Worm (Caenorhabditis elegans): ENCODE data around the gene F47B10.3.

Gene F47B10.3

DNA sequence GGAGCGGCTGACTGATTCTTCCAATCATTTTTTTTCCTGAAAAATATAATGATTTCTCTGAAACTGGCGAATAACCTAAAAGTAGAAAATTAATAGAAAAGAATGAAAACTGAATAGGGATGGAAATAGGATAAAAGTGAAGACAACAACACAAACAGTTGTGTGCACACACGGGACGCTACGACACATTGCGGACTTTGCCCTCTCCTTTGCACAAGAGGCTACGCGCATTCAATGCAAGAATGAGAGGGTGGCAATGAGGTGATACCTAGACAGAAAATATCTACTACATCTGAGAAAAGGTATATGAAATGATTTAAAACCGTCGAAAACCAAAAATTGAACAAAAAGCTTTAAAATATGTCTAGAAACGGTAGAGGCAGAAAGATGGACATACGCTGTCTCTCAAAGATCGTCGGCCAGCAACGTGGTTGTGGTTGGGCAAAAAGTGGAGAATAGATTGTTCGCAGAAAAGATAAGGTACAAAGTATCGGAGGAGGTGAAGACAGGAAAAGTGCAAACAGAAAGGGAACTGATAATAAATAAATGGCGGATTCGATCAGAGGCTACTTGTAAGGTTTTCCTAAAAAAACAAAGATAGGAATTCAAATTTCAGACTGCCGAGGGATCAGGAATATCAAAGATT, 8.2 kb downstream of the F47B10.3 start, which contains the start of gene suca-1 (continued):
- TF ChIP-seq dve-1 (tag; optimal IDR thresholded peaks at IDR 0.05; ENCODE audit: insufficient read depth) (peak; percentile 21), ztf-11 (tag; optimal IDR thresholded peaks at IDR 0.05) (no peak), snpc-4 (tag; optimal IDR thresholded peaks at IDR 0.05) (no peak), hlh-30 (tag; optimal IDR thresholded peaks at IDR 0.05; ENCODE audit: insufficient read depth) (peak; percentile 31), D1046.2 (GFP tag; IDR thresholded peaks at IDR 0.05) (no peak), ces-1 (GFP tag; optimal IDR thresholded peaks at IDR 0.05) (no peak), nhr-28 (tag; optimal IDR thresholded peaks at IDR 0.05) (peak; percentile 36), tag-97 (GFP tag; IDR thresholded peaks at IDR 0.05) (no peak), hlh-11 (tag; optimal IDR thresholded peaks at IDR 0.05) (peak; percentile 56), fos-1 (tag; optimal IDR thresholded peaks at IDR 0.05) (no peak), lsy-2 (tag; optimal IDR thresholded peaks at IDR 0.05) (peak; percentile 0 to 59), hmg-1.1 (GFP tag; IDR thresholded peaks at IDR 0.05) (peak; percentile 60; the same call in 1 of the 2 replicates), saeg-2 (GFP tag; IDR thresholded peaks at IDR 0.05) (0 out of 2 replicates have a peak, but pooled peaks have one; percentile 18), lin-1 (GFP tag; IDR thresholded peaks at IDR 0.05) (no peak), F44E2.7 (GFP tag; IDR thresholded peaks at IDR 0.05) (no peak), daf-8 (GFP tag; IDR thresholded peaks at IDR 0.05) (no peak), unc-62 (GFP tag; optimal IDR thresholded peaks at IDR 0.05 in 1 of 2) (peak in 1 of 2 experiments; percentile 71), unc-62 (tag; optimal IDR thresholded peaks at IDR 0.05) (no peak), zfp-3 (GFP tag; conservative IDR thresholded peaks at IDR 0.05) (no peak), Y75B8A.6 (GFP tag; IDR thresholded peaks at IDR 0.05) (no peak), mdl-1 (tag; optimal IDR thresholded peaks at IDR 0.05) (peak in 1 of 2 experiments; percentile 31), unc-130 (GFP tag; optimal IDR thresholded peaks at IDR 0.05) (no peak), nhr-6 (tag; optimal IDR thresholded peaks at IDR 0.05) (peak; percentile 19), T20F7.1 (GFP tag; optimal IDR thresholded peaks at IDR 0.05) (no peak)

DNA sequence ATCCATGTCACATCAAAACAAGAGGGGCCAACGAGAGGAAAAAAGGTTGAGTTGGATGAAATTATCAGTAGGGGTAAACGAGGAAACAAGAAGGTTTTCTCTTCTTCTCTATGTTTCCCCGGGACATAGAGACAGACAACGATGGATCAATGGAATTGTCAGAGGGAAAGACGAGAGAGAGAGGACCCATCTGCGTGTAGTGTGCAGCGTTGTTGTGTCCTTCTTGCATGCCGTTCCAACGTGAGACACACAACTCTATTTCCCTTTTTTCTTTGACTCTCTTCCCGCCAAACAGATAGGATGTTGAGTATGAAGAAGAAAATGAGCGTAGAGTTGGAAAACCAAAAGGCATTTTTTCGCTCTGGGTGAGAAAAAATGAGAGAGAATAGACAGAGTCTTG, 9.0 kb downstream of the F47B10.3 start:
- peak; percentile 21 for TF ChIP-seq dpl-1 (GFP tag; optimal IDR thresholded peaks at IDR 0.05)
- TF ChIP-seq fkh-10 (GFP tag; optimal IDR thresholded peaks at IDR 0.05) = peak; percentile 80
- no peak for TF ChIP-seq cey-2 (tag; optimal IDR thresholded peaks at IDR 0.05; ENCODE audit: borderline replicate concordance, insufficient read depth)
- no peak for TF ChIP-seq nhr-111 (GFP tag; optimal IDR thresholded peaks at IDR 0.05)
- TF ChIP-seq vab-7 (GFP tag; IDR thresholded peaks at IDR 0.05) = no peak
- TF ChIP-seq nhr-28 (tag; optimal IDR thresholded peaks at IDR 0.05) = peak; percentile 83
- no peak for TF ChIP-seq T26A8.4 (GFP tag; IDR thresholded peaks at IDR 0.05)
- TF ChIP-seq aha-1 (tag) = peak; percentile 99
- TF ChIP-seq hlh-11 (tag; optimal IDR thresholded peaks at IDR 0.05) = peak; percentile 80
- no peak for TF ChIP-seq tag-97 (GFP tag; IDR thresholded peaks at IDR 0.05)
- peak; percentile 28 for TF ChIP-seq dve-1 (tag; optimal IDR thresholded peaks at IDR 0.05; ENCODE audit: insufficient read depth)
- no peak for TF ChIP-seq lin-38 (GFP tag; IDR thresholded peaks at IDR 0.05)
- TF ChIP-seq nhr-42 (GFP tag; IDR thresholded peaks at IDR 0.05) = no peak
- TF ChIP-seq dmd-6 (GFP tag; IDR thresholded peaks at IDR 0.05) = peak; percentile 71
- 0 out of 2 replicates have a peak, but pooled peaks have one; percentile 38 for TF ChIP-seq ctbp-1 (GFP tag; IDR thresholded peaks at IDR 0.05)
- no peak for TF ChIP-seq egl-43 (GFP tag; IDR thresholded peaks at IDR 0.05)
- peak; percentile 79 for TF ChIP-seq mep-1 (tag; optimal IDR thresholded peaks at IDR 0.05)
- TF ChIP-seq R02D3.7 (tag; optimal IDR thresholded peaks at IDR 0.05) = no peak
- TF ChIP-seq Y75B8A.6 (GFP tag; IDR thresholded peaks at IDR 0.05) = no peak
- no peak for TF ChIP-seq egl-27 (tag; optimal IDR thresholded peaks at IDR 0.05)
- no peak for TF ChIP-seq nhr-25 (tag; optimal IDR thresholded peaks at IDR 0.05; ENCODE audit: borderline replicate concordance, insufficient read depth)
- no peak for TF ChIP-seq zag-1 (tag; optimal IDR thresholded peaks at IDR 0.05)
- TF ChIP-seq F10B5.3 (tag; optimal IDR thresholded peaks at IDR 0.05) = no peak
- no peak for TF ChIP-seq fos-1 (tag; optimal IDR thresholded peaks at IDR 0.05)
- TF ChIP-seq T20F7.1 (GFP tag; optimal IDR thresholded peaks at IDR 0.05) = no peak
- no peak for TF ChIP-seq ceh-82 (tag; optimal IDR thresholded peaks at IDR 0.05)
- TF ChIP-seq nhr-10 (tag; optimal IDR thresholded peaks at IDR 0.05) = no peak
- TF ChIP-seq unc-39 (tag; optimal IDR thresholded peaks at IDR 0.05) = no peak
- TF ChIP-seq F37D6.2 (tag; optimal IDR thresholded peaks at IDR 0.05) = no peak
- TF ChIP-seq unc-130 (GFP tag; optimal IDR thresholded peaks at IDR 0.05) = no peak
- TF ChIP-seq nhr-6 (tag; optimal IDR thresholded peaks at IDR 0.05) = no peak
- no peak for TF ChIP-seq lin-1 (GFP tag; IDR thresholded peaks at IDR 0.05)
- no peak for TF ChIP-seq zip-2 (tag; optimal IDR thresholded peaks at IDR 0.05)
- peak in 1 of 2 experiments; percentile 77 for TF ChIP-seq daf-16 (GFP tag; optimal IDR thresholded peaks at IDR 0.05)
- peak; percentile 12 for TF ChIP-seq daf-16 (tag; optimal IDR thresholded peaks at IDR 0.05)

All from whole organism, L4 larva.